Worm (Caenorhabditis elegans) whole organism, L3 larva: ENCODE results near the gene ZK673.11.

Source experiments
- ZK546.5 ChIP-seq: sonication (generic microtip); optimal IDR thresholded peaks from 2 replicates; lab custom pipeline; 2017; ENCODE audit warnings: missing biosample characterization, missing genetic modification characterization
- aly-2 ChIP-seq: fragments of 150-350 bp; optimal IDR thresholded peaks from 2 replicates; lab custom pipeline; 2014; ENCODE audit warnings: missing biosample characterization, missing genetic modification characterization
- ama-1 ChIP-seq: fragments of 150-350 bp; optimal IDR thresholded peaks from 2 replicates; lab custom pipeline; 2018
- ceh-16 ChIP-seq: sonication (generic microtip); optimal IDR thresholded peaks from 2 replicates; lab custom pipeline; 2017; ENCODE audit warnings: missing biosample characterization, missing genetic modification characterization
- ceh-82 ChIP-seq: fragments of 150-350 bp; optimal IDR thresholded peaks from 2 replicates; lab custom pipeline; 2014; ENCODE audit warnings: missing biosample characterization, missing genetic modification characterization
- ceh-9 ChIP-seq: sonication (generic microtip); optimal IDR thresholded peaks from 2 replicates; lab custom pipeline; 2018; ENCODE audit warnings: missing biosample characterization, missing genetic modification characterization
- egl-5 ChIP-seq: fragments of 150-350 bp; optimal IDR thresholded peaks from 2 replicates; lab custom pipeline; 2017; ENCODE audit warnings: missing biosample characterization, missing genetic modification reagents, missing genetic modification characterization, inconsistent platforms
- elt-1 ChIP-seq: fragments of 150-350 bp; optimal IDR thresholded peaks from 2 replicates; lab custom pipeline; 2014; ENCODE audit warnings: missing biosample characterization, missing genetic modification characterization
- elt-2 ChIP-seq: sonication (generic microtip); optimal IDR thresholded peaks from 2 replicates; lab custom pipeline; 2016; ENCODE audit warnings: missing genetic modification reagents, mild to moderate bottlenecking, missing genetic modification characterization, missing compliant biosample characterization
- eor-1 ChIP-seq, 2 experiments: fragments of 150-350 bp; optimal IDR thresholded peaks; 2 replicates each; lab custom pipeline; 2014 to 2018; ENCODE audit warnings: missing biosample characterization in 2 of 2, missing genetic modification characterization in 2 of 2
- fkh-10 ChIP-seq: sonication (generic microtip); optimal IDR thresholded peaks from 2 replicates; lab custom pipeline; 2017; ENCODE audit warnings: missing biosample characterization, missing genetic modification reagents, missing genetic modification characterization
- fos-1 ChIP-seq: fragments of 150-350 bp; optimal IDR thresholded peaks from 2 replicates; lab custom pipeline; 2014; ENCODE audit warnings: missing biosample characterization, missing genetic modification characterization
- jun-1 ChIP-seq: fragments of 150-350 bp; optimal IDR thresholded peaks from 2 replicates; lab custom pipeline; 2014; ENCODE audit warnings: missing biosample characterization, missing genetic modification reagents, missing genetic modification characterization
- lin-15B ChIP-seq: fragments of 150-350 bp; optimal IDR thresholded peaks from 2 replicates; lab custom pipeline; 2014; ENCODE audit warnings: missing biosample characterization, missing genetic modification characterization
- nfya-1 ChIP-seq: sonication (generic microtip); optimal IDR thresholded peaks from 2 replicates; lab custom pipeline; 2017; ENCODE audit warnings: missing genetic modification characterization, mild to moderate bottlenecking, missing compliant biosample characterization, antibody characterized with exemption, moderate library complexity; ENCODE audit not compliant: insufficient read depth
- nhr-11 ChIP-seq: fragments of 150-350 bp; optimal IDR thresholded peaks from 2 replicates; lab custom pipeline; 2014; ENCODE audit warnings: missing biosample characterization, missing genetic modification characterization
- nhr-23 ChIP-seq: fragments of 150-350 bp; optimal IDR thresholded peaks from 2 replicates; lab custom pipeline; 2014; ENCODE audit warnings: missing biosample characterization, missing genetic modification reagents, missing genetic modification characterization
- nhr-237 ChIP-seq: fragments of 150-350 bp; optimal IDR thresholded peaks from 2 replicates; lab custom pipeline; 2014; ENCODE audit warnings: missing biosample characterization, missing genetic modification characterization
- nhr-25 ChIP-seq: sonication (generic microtip); optimal IDR thresholded peaks from 2 replicates; lab custom pipeline; 2017; ENCODE audit warnings: missing biosample characterization, missing genetic modification characterization
- nhr-28 ChIP-seq: fragments of 150-350 bp; optimal IDR thresholded peaks from 2 replicates; lab custom pipeline; 2014; ENCODE audit warnings: missing biosample characterization, missing genetic modification characterization
- nhr-43 ChIP-seq: sonication (generic microtip); optimal IDR thresholded peaks from 2 replicates; lab custom pipeline; 2016; ENCODE audit warnings: mild to moderate bottlenecking, missing genetic modification characterization, missing compliant biosample characterization; ENCODE audit not compliant: poor library complexity, severe bottlenecking
- nhr-67 ChIP-seq: fragments of 150-350 bp; optimal IDR thresholded peaks from 2 replicates; lab custom pipeline; 2014; ENCODE audit warnings: missing biosample characterization, missing genetic modification characterization
- nhr-76 ChIP-seq: fragments of 150-350 bp; sonication (generic microtip); optimal IDR thresholded peaks from 5 replicates; lab custom pipeline; 2014; ENCODE audit warnings: missing biosample characterization, missing genetic modification characterization
- nhr-77 ChIP-seq: fragments of 150-350 bp; optimal IDR thresholded peaks from 2 replicates; lab custom pipeline; 2014; ENCODE audit warnings: missing biosample characterization, missing genetic modification characterization
- pha-4 ChIP-seq: fragments of 150-350 bp; optimal IDR thresholded peaks from 2 replicates; lab custom pipeline; 2014; ENCODE audit warnings: missing biosample characterization, missing genetic modification reagents, missing genetic modification characterization
- pqm-1 ChIP-seq: fragments of 150-350 bp; optimal IDR thresholded peaks from 2 replicates; lab custom pipeline; 2017; ENCODE audit warnings: missing biosample characterization, missing genetic modification characterization, inconsistent platforms
- sea-2 ChIP-seq: fragments of 150-350 bp; sonication (generic microtip); optimal IDR thresholded peaks from 4 replicates; lab custom pipeline; 2014; ENCODE audit warnings: missing biosample characterization, missing genetic modification reagents, missing genetic modification characterization
- skn-1 ChIP-seq: fragments of 150-350 bp; optimal IDR thresholded peaks from 2 replicates; lab custom pipeline; 2014; ENCODE audit warnings: missing biosample characterization, missing genetic modification characterization
- snpc-4 ChIP-seq: fragments of 150-350 bp; optimal IDR thresholded peaks from 2 replicates; lab custom pipeline; 2014; ENCODE audit warnings: missing biosample characterization, missing genetic modification characterization
- tbx-2 ChIP-seq: sonication (generic microtip); optimal IDR thresholded peaks from 2 replicates; lab custom pipeline; 2016; ENCODE audit warnings: mild to moderate bottlenecking, missing genetic modification characterization, missing compliant biosample characterization
- unc-62 ChIP-seq: fragments of 150-350 bp; sonication (generic microtip); optimal IDR thresholded peaks from 4 replicates; lab custom pipeline; 2014; ENCODE audit warnings: missing biosample characterization, missing genetic modification reagents, missing genetic modification characterization
- zag-1 ChIP-seq: fragments of 150-350 bp; optimal IDR thresholded peaks from 2 replicates; lab custom pipeline; 2014; ENCODE audit warnings: missing biosample characterization, missing genetic modification characterization
- ztf-11 ChIP-seq: fragments of 150-350 bp; optimal IDR thresholded peaks from 2 replicates; lab custom pipeline; 2014; ENCODE audit warnings: missing biosample characterization, missing genetic modification characterization
- ztf-4 ChIP-seq: fragments of 150-350 bp; optimal IDR thresholded peaks from 2 replicates; lab custom pipeline; 2014; ENCODE audit warnings: missing biosample characterization, missing genetic modification characterization

The ZK673.11 gene

ce11 chrII:10435836-10436235 lies 21.2 kb upstream of the ZK673.11 start, which contains the start of gene cut-4:
cut-4 (plus strand) TSS chrII:10436136.
- TF ChIP-seq unc-62: no peak
- no peak for TF ChIP-seq ama-1 (lab: Kevin White, UChicago)

- TF ChIP-seq ceh-82 (no peak), nhr-25 (no peak), aly-2 (tag; lab: Kevin White, UChicago) (no peak), nhr-23 (tag; lab: Kevin White, UChicago) (no peak), ztf-11 (tag; lab: Kevin White, UChicago) (no peak), tbx-2 (tag; lab: Kevin White, UChicago) (no peak), fos-1 (tag; lab: Kevin White, UChicago) (no peak), nhr-77 (tag; lab: Kevin White, UChicago) (no peak), skn-1 (tag; lab: Kevin White, UChicago) (no peak), nhr-11 (tag; lab: Kevin White, UChicago) (no peak), nhr-76 (tag; lab: Kevin White, UChicago) (no peak), jun-1 (tag; lab: Kevin White, UChicago) (no peak), ceh-9 (tag; lab: Kevin White, UChicago) (no peak), pha-4 (tag; lab: Kevin White, UChicago) (no peak), ZK546.5 (tag; lab: Kevin White, UChicago) (no peak)
Measured at ce11 chrII:10437840-10438239, 19.2 kb upstream of the ZK673.11 start.

ce11 chrII:10439976-10440375 lies 17.1 kb upstream of the ZK673.11 start, which contains the start of gene E04D5.4:
E04D5.4 (plus strand) TSS chrII:10440276.
- TF ChIP-seq elt-1 (tag; lab: Kevin White, UChicago) (no peak), zag-1 (tag; lab: Kevin White, UChicago) (no peak)
- TF ChIP-seq, all 47 proteins: peak for 0

ce11 chrII:10442846-10443245 lies 14.2 kb upstream of the ZK673.11 start, which contains the start of gene ZK673.1:
ZK673.1 (plus strand) TSS chrII:10443146.
- TF ChIP-seq elt-2 (tag; lab: Kevin White, UChicago): peak; percentile 2

ce11 chrII:10443898-10444297 lies 13.2 kb upstream of the ZK673.11 start:
- TF ChIP-seq ceh-9 (tag; lab: Kevin White, UChicago): no peak
- TF ChIP-seq elt-2 (tag; lab: Kevin White, UChicago): peak; percentile 83
- peak; percentile 72 for TF ChIP-seq pqm-1 (tag; lab: Kevin White, UChicago)

- no peak for TF ChIP-seq nhr-237 (tag; lab: Kevin White, UChicago)
- no peak for TF ChIP-seq ZK546.5 (tag; lab: Kevin White, UChicago)
- peak; percentile 83 for TF ChIP-seq pha-4 (tag; lab: Kevin White, UChicago)
- peak; percentile 1 for TF ChIP-seq lin-15B (tag; lab: Kevin White, UChicago)
- peak; percentile 14 for TF ChIP-seq egl-5 (tag; lab: Kevin White, UChicago)
Measured at ce11 chrII:10444971-10445707, 11.9 kb upstream of the ZK673.11 start.

- TF ChIP-seq nhr-25 (peak; percentile 27), lin-15B (tag; lab: Kevin White, UChicago) (peak; percentile 30), fkh-10 (peak; percentile 1), nfya-1 (peak; percentile 25), zag-1 (tag; lab: Kevin White, UChicago) (no peak), ama-1 (lab: Kevin White, UChicago) (peak; percentile 1), pqm-1 (tag; lab: Kevin White, UChicago) (no peak)
Measured at ce11 chrII:10445738-10446137, 11.3 kb upstream of the ZK673.11 start.

ce11 chrII:10446300-10446699 lies 10.8 kb upstream of the ZK673.11 start:
- TF ChIP-seq tbx-2 (tag; lab: Kevin White, UChicago): no peak
- no peak for TF ChIP-seq unc-62
- no peak for TF ChIP-seq nhr-77 (tag; lab: Kevin White, UChicago)
- no peak for TF ChIP-seq nhr-76 (tag; lab: Kevin White, UChicago)
- TF ChIP-seq sea-2 (GFP tag; lab: Kevin White, UChicago): no peak
- peak; percentile 26 for TF ChIP-seq nhr-23 (tag; lab: Kevin White, UChicago)
- TF ChIP-seq nhr-43 (tag; lab: Kevin White, UChicago): peak; percentile 10
- no peak for TF ChIP-seq zag-1 (tag; lab: Kevin White, UChicago)
- no peak for TF ChIP-seq ceh-16 (tag; lab: Kevin White, UChicago)
- TF ChIP-seq nhr-28: no peak
- TF ChIP-seq elt-2 (tag; lab: Kevin White, UChicago): peak; percentile 68
- no peak for TF ChIP-seq ZK546.5 (tag; lab: Kevin White, UChicago)
- TF ChIP-seq eor-1 (tag; optimal IDR thresholded peaks at IDR 0.05; lab: Kevin White, UChicago): no peak
- TF ChIP-seq elt-1 (tag; lab: Kevin White, UChicago): peak; percentile 48
- peak; percentile 8 for TF ChIP-seq pha-4 (tag; lab: Kevin White, UChicago)
- TF ChIP-seq jun-1 (tag; lab: Kevin White, UChicago): peak; percentile 43
- TF ChIP-seq pqm-1 (tag; lab: Kevin White, UChicago): peak; percentile 58
- no peak for TF ChIP-seq nhr-67 (tag; lab: Kevin White, UChicago)
- TF ChIP-seq ztf-4 (tag; lab: Kevin White, UChicago): no peak
- peak; percentile 15 for TF ChIP-seq nfya-1
- TF ChIP-seq snpc-4 (tag; lab: Kevin White, UChicago): peak; percentile 12
